Fruit fly (Drosophila melanogaster) whole organism, embryonic: ENCODE data around the gene CG31344.

ENCODE experiments used
- Adf1 ChIP-seq: fragments of 200-800 bp; sonication (Bioruptor generic); IDR thresholded peaks from 2 replicates; pipeline ENCODE4 v1.3.6; 2022; ENCODE audit warnings: missing biosample characterization, missing genetic modification characterization
- B-H2 ChIP-seq: fragments of 200-800 bp; sonication (Bioruptor generic); optimal IDR thresholded peaks from 2 replicates; lab custom pipeline; 2018; ENCODE audit warnings: missing biosample characterization, mild to moderate bottlenecking, missing genetic modification characterization
- CG10147 ChIP-seq: fragments of 200-800 bp; sonication (Bioruptor generic); optimal IDR thresholded peaks from 2 replicates; lab custom pipeline; 2019; ENCODE audit warnings: missing biosample characterization, mild to moderate bottlenecking, missing genetic modification characterization, moderate library complexity
- CG11723 ChIP-seq: fragments of 200-800 bp; sonication (Bioruptor generic); optimal IDR thresholded peaks from 2 replicates; lab custom pipeline; 2017; ENCODE audit warnings: missing biosample characterization, mild to moderate bottlenecking, missing genetic modification characterization
- CG12071 ChIP-seq: fragments of 200-800 bp; sonication (Bioruptor generic); optimal IDR thresholded peaks from 3 replicates; lab custom pipeline; 2018; ENCODE audit warnings: missing biosample characterization, mild to moderate bottlenecking, missing genetic modification characterization
- CG12769 ChIP-seq: fragments of 200-800 bp; sonication (Bioruptor generic); optimal IDR thresholded peaks from 2 replicates; lab custom pipeline; 2019; ENCODE audit warnings: missing biosample characterization, mild to moderate bottlenecking, missing genetic modification characterization, moderate library complexity
- CG13123 ChIP-seq: fragments of 200-800 bp; sonication (Bioruptor generic); optimal IDR thresholded peaks from 2 replicates; lab custom pipeline; 2016; ENCODE audit warnings: missing biosample characterization, missing genetic modification characterization
- CG13624 ChIP-seq: fragments of 200-800 bp; sonication (Bioruptor generic); optimal IDR thresholded peaks from 2 replicates; lab custom pipeline; 2016; ENCODE audit warnings: missing biosample characterization, missing genetic modification characterization
- CG14014 ChIP-seq: fragments of 200-800 bp; sonication (Bioruptor generic); IDR thresholded peaks from 2 replicates; pipeline ENCODE4 v1.3.6; 2022; ENCODE audit warnings: missing biosample characterization, missing genetic modification characterization
- CG1529 ChIP-seq: fragments of 200-800 bp; sonication (Bioruptor generic); optimal IDR thresholded peaks from 3 replicates; lab custom pipeline; 2018; ENCODE audit warnings: missing biosample characterization, missing genetic modification characterization
- CG17912 ChIP-seq: fragments of 200-800 bp; sonication (Bioruptor generic); optimal IDR thresholded peaks from 2 replicates; lab custom pipeline; 2018; ENCODE audit warnings: missing biosample characterization, mild to moderate bottlenecking, missing genetic modification characterization
- CG30020 ChIP-seq: fragments of 200-800 bp; optimal IDR thresholded peaks from 2 replicates; lab custom pipeline; 2019; ENCODE audit warnings: missing biosample characterization, mild to moderate bottlenecking, missing genetic modification characterization, moderate library complexity
- CG31365 ChIP-seq: fragments of 200-800 bp; sonication (Bioruptor generic); optimal IDR thresholded peaks from 2 replicates; lab custom pipeline; 2018; ENCODE audit warnings: missing biosample characterization, mild to moderate bottlenecking, missing genetic modification characterization
- CG4282 ChIP-seq: fragments of 200-800 bp; sonication (Bioruptor generic); optimal IDR thresholded peaks from 2 replicates; lab custom pipeline; 2016; ENCODE audit warnings: missing biosample characterization, missing genetic modification characterization
- CG5245 ChIP-seq: fragments of 200-800 bp; sonication (Bioruptor generic); optimal IDR thresholded peaks from 3 replicates; lab custom pipeline; 2016; ENCODE audit warnings: missing biosample characterization, missing genetic modification characterization
- CG5953 ChIP-seq: fragments of 200-800 bp; sonication (Bioruptor generic); IDR thresholded peaks from 2 replicates; pipeline ENCODE4 v1.3.6; 2022; ENCODE audit warnings: missing biosample characterization, missing genetic modification characterization
- CG6791 ChIP-seq: fragments of 200-800 bp; sonication (Bioruptor generic); IDR thresholded peaks from 3 replicates; pipeline ENCODE4 v1.3.6; 2022; ENCODE audit warnings: missing biosample characterization, missing genetic modification characterization; ENCODE audit not compliant: partially characterized antibody
- CG7745 ChIP-seq: fragments of 200-800 bp; sonication (Bioruptor generic); optimal IDR thresholded peaks from 2 replicates; lab custom pipeline; 2018; ENCODE audit warnings: missing biosample characterization, mild to moderate bottlenecking, missing genetic modification characterization, moderate library complexity
- CG8290 ChIP-seq, 3 experiments: fragments of 200-800 bp; sonication (Bioruptor generic); optimal IDR thresholded peaks; 2 replicates each; lab custom pipeline; 2016 to 2019; ENCODE audit warnings: missing biosample characterization in 3 of 3, missing genetic modification characterization in 3 of 3, mild to moderate bottlenecking in 2 of 3, moderate library complexity in 1 of 3
- CTCF ChIP-seq: fragments of 200-800 bp; sonication (Bioruptor generic); optimal IDR thresholded peaks from 2 replicates; lab custom pipeline; 2017; ENCODE audit warnings: missing biosample characterization, mild to moderate bottlenecking, missing genetic modification characterization, moderate library complexity
- Chrac-16 ChIP-seq: fragments of 200-800 bp; sonication (Bioruptor generic); optimal IDR thresholded peaks from 3 replicates; lab custom pipeline; 2016; ENCODE audit warnings: missing biosample characterization, missing genetic modification characterization
- Dbx ChIP-seq: fragments of 200-800 bp; sonication (Bioruptor generic); IDR thresholded peaks from 3 replicates; pipeline ENCODE4 v1.3.6; 2022; ENCODE audit warnings: missing biosample characterization, missing genetic modification characterization
- E2f2 ChIP-seq: fragments of 200-800 bp; sonication (Bioruptor generic); IDR thresholded peaks from 2 replicates; pipeline ENCODE4 v1.3.6; 2022; ENCODE audit warnings: missing biosample characterization, missing genetic modification characterization
- HLH54F ChIP-seq: fragments of 200-800 bp; sonication (Bioruptor generic); optimal IDR thresholded peaks from 3 replicates; lab custom pipeline; 2016; ENCODE audit warnings: missing biosample characterization, missing genetic modification characterization
- Hand ChIP-seq: fragments of 200-800 bp; sonication (Bioruptor generic); optimal IDR thresholded peaks from 2 replicates; lab custom pipeline; 2017; ENCODE audit warnings: mild to moderate bottlenecking, missing biosample characterization, missing genetic modification reagents, missing genetic modification characterization
- Hr3 ChIP-seq: fragments of 200-800 bp; sonication (Bioruptor generic); optimal IDR thresholded peaks from 3 replicates; lab custom pipeline; 2016; ENCODE audit warnings: missing biosample characterization, missing genetic modification characterization
- Lim3 ChIP-seq: fragments of 200-800 bp; sonication (Bioruptor generic); IDR thresholded peaks from 2 replicates; pipeline ENCODE4 v1.3.6; 2022; ENCODE audit warnings: missing biosample characterization, missing genetic modification characterization
- Mes4 ChIP-seq: fragments of 200-800 bp; sonication (Bioruptor generic); optimal IDR thresholded peaks from 2 replicates; lab custom pipeline; 2016; ENCODE audit warnings: missing biosample characterization, missing genetic modification characterization
- Nf-YA ChIP-seq: fragments of 200-800 bp; sonication (Bioruptor generic); IDR thresholded peaks from 2 replicates; pipeline ENCODE4 v1.3.6; 2022; ENCODE audit warnings: missing biosample characterization, missing genetic modification characterization
- Sox100B ChIP-seq: fragments of 200-800 bp; sonication (Bioruptor generic); optimal IDR thresholded peaks from 3 replicates; lab custom pipeline; 2018; ENCODE audit warnings: missing biosample characterization, mild to moderate bottlenecking, missing genetic modification characterization
- Tbp ChIP-seq: fragments of >200 bp; optimal IDR thresholded peaks from 2 replicates; lab custom pipeline; 2018; ENCODE audit warnings: missing biosample characterization, missing genetic modification characterization
- ab ChIP-seq: fragments of 200-800 bp; sonication (Bioruptor generic); optimal IDR thresholded peaks from 2 replicates; lab custom pipeline; 2016; ENCODE audit warnings: missing biosample characterization, missing genetic modification characterization
- bab2 ChIP-seq: fragments of 200-800 bp; sonication (Bioruptor generic); optimal IDR thresholded peaks from 2 replicates; lab custom pipeline; 2016; ENCODE audit warnings: missing biosample characterization, missing genetic modification characterization
- bsh ChIP-seq, 2 experiments: fragments of 200-800 bp; sonication (Bioruptor generic); optimal IDR thresholded peaks; 2 replicates each; lab custom pipeline; 2017 to 2018; ENCODE audit warnings: mild to moderate bottlenecking in 2 of 2, missing biosample characterization in 2 of 2, missing genetic modification characterization in 2 of 2, moderate library complexity in 1 of 2
- crol ChIP-seq: fragments of 200-800 bp; sonication (Bioruptor generic); IDR thresholded peaks from 2 replicates; pipeline ENCODE4 v1.3.6; 2022; ENCODE audit warnings: missing biosample characterization, missing genetic modification characterization
- danr ChIP-seq: fragments of 200-800 bp; sonication (Bioruptor generic); IDR thresholded peaks from 2 replicates; pipeline ENCODE4 v1.3.6; 2022; ENCODE audit warnings: missing biosample characterization, missing genetic modification characterization
- dm ChIP-seq: fragments of 200-800 bp; sonication (Bioruptor generic); optimal IDR thresholded peaks from 3 replicates; lab custom pipeline; 2016; ENCODE audit warnings: missing biosample characterization, missing genetic modification characterization
- esg ChIP-seq: fragments of 200-800 bp; sonication (Bioruptor generic); conservative IDR thresholded peaks from 2 replicates; pipeline ENCODE4 v1.3.6; 2022; ENCODE audit warnings: missing biosample characterization, missing genetic modification characterization
- eve ChIP-seq, 2 experiments: fragments of >200 bp; optimal IDR thresholded peaks; 2 replicates each; lab custom pipeline; 2017; ENCODE audit warnings: missing biosample characterization in 2 of 2, missing genetic modification characterization in 2 of 2
- fd102C ChIP-seq: fragments of 200-800 bp; sonication (Bioruptor generic); optimal IDR thresholded peaks from 2 replicates; lab custom pipeline; 2018; ENCODE audit warnings: missing biosample characterization, mild to moderate bottlenecking, missing genetic modification characterization, moderate library complexity
- jumu ChIP-seq: fragments of 200-800 bp; sonication (Bioruptor generic); optimal IDR thresholded peaks from 3 replicates; lab custom pipeline; 2016; ENCODE audit warnings: missing biosample characterization, missing genetic modification characterization
- lbe ChIP-seq: fragments of 200-800 bp; sonication (Bioruptor generic); optimal IDR thresholded peaks from 2 replicates; lab custom pipeline; 2016; ENCODE audit warnings: missing biosample characterization, mild to moderate bottlenecking, missing genetic modification characterization
- nmo ChIP-seq: fragments of 200-800 bp; sonication (Bioruptor generic); optimal IDR thresholded peaks from 2 replicates; lab custom pipeline; 2018; ENCODE audit warnings: missing biosample characterization, mild to moderate bottlenecking, missing genetic modification characterization, moderate library complexity
- oc ChIP-seq: fragments of 200-800 bp; sonication (Bioruptor generic); optimal IDR thresholded peaks from 2 replicates; lab custom pipeline; 2018; ENCODE audit warnings: missing biosample characterization, mild to moderate bottlenecking, missing genetic modification characterization, moderate library complexity
- pfk ChIP-seq: fragments of 200-800 bp; sonication (Bioruptor generic); optimal IDR thresholded peaks from 2 replicates; lab custom pipeline; 2018; ENCODE audit warnings: missing biosample characterization, mild to moderate bottlenecking, missing genetic modification characterization, moderate library complexity
- pnt ChIP-seq: fragments of 200-800 bp; sonication (Bioruptor generic); optimal IDR thresholded peaks from 3 replicates; lab custom pipeline; 2016; ENCODE audit warnings: missing biosample characterization, missing genetic modification characterization
- pum ChIP-seq: fragments of 200-800 bp; sonication (Bioruptor generic); optimal IDR thresholded peaks from 2 replicates; lab custom pipeline; 2016; ENCODE audit warnings: missing biosample characterization, missing genetic modification characterization
- sens ChIP-seq: fragments of 200-800 bp; sonication (Bioruptor generic); peaks from one replicate; lab custom pipeline; 2016; ENCODE audit warnings: missing biosample characterization, missing genetic modification characterization
- sens-2 ChIP-seq: fragments of 200-800 bp; sonication (Bioruptor generic); IDR thresholded peaks from 2 replicates; pipeline ENCODE4 v1.3.6; 2022; ENCODE audit warnings: missing biosample characterization, missing genetic modification characterization
- slou ChIP-seq: fragments of 200-800 bp; sonication (Bioruptor generic); optimal IDR thresholded peaks from 3 replicates; lab custom pipeline; 2016; ENCODE audit warnings: missing biosample characterization, missing genetic modification characterization
- vfl ChIP-seq: fragments of 200-800 bp; sonication (Bioruptor generic); optimal IDR thresholded peaks from 2 replicates; lab custom pipeline; 2016; ENCODE audit warnings: missing biosample characterization, missing genetic modification characterization
- wor ChIP-seq: fragments of 200-800 bp; sonication (Bioruptor generic); IDR thresholded peaks from 2 replicates; pipeline ENCODE4 v1.3.6; 2022; ENCODE audit warnings: missing biosample characterization, missing genetic modification characterization
- yki ChIP-seq: fragments of >200 bp; optimal IDR thresholded peaks from 3 replicates; lab custom pipeline; 2018

The CG31344 gene

DNA sequence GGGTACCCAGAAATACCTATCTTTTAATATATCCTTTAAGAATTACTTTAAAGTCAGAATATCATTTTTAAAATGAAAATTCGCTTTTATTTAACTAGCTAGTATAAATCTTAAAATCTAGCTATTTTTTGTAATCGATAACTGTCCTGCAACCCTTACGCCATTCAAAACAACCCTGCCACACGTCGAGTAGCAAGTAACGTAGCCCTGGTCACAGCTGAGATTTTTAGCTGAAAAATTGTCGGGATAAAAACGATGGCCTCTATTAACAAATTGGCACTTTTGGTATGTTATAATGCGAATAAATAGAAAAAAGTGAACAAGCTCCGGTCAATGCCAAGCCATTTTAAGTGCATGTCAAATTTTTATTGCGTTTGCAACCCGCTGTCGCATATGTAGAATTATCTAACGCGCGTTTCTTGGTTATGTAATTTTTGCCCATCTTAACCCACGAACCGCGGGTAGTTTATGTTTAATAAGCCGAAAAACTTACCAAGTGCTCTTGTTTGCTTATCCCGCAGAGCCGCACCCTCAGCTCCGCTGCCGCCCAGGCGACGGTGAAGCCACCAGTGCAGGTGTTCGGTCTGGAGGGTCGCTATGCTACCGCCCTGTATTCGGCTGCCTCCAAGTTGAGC, 40.4 kb upstream of the CG31344 start, which contains the start of gene ATPsynO (continued):
- peak; percentile 57 for TF ChIP-seq B-H2 (GFP tag; lab: Kevin White, UChicago)
- TF ChIP-seq pum (GFP tag; lab: Kevin White, UChicago), result no peak
- TF ChIP-seq CG31365 (tag; lab: Kevin White, UChicago), result no peak
- no peak for TF ChIP-seq oc (tag; lab: Kevin White, UChicago)
- no peak for TF ChIP-seq CG1529 (GFP tag; lab: Kevin White, UChicago)
- TF ChIP-seq CG17912 (GFP tag; lab: Kevin White, UChicago), result peak; percentile 72
- peak; percentile 8 for TF ChIP-seq vfl (GFP tag; lab: Kevin White, UChicago)
- no peak for TF ChIP-seq esg
- TF ChIP-seq Sox100B (GFP tag; lab: Kevin White, UChicago), result no peak
- TF ChIP-seq CG12071 (GFP tag; lab: Kevin White, UChicago), result no peak
- no peak for TF ChIP-seq Nf-YA (GFP tag; lab: Robert Waterston, UW)
- TF ChIP-seq jumu (GFP tag; lab: Kevin White, UChicago), result no peak
- no peak for TF ChIP-seq Hr3
- peak; percentile 60 for TF ChIP-seq CG30020
- no peak for TF ChIP-seq bsh (GFP tag; optimal IDR thresholded peaks at IDR 0.05; lab: Kevin White, UChicago)
- no peak for TF ChIP-seq Tbp (GFP tag; lab: Kevin White, UChicago)
- TF ChIP-seq CG13123 (GFP tag; lab: Kevin White, UChicago), result no peak
- TF ChIP-seq dm, result peak; percentile 57
- no peak for TF ChIP-seq slou
- no peak for TF ChIP-seq CG4282
- TF ChIP-seq Mes4 (GFP tag; lab: Kevin White, UChicago), result no peak
- TF ChIP-seq CTCF (GFP tag; lab: Kevin White, UChicago), result no peak
- no peak for TF ChIP-seq Dbx
- TF ChIP-seq danr (GFP tag; lab: Robert Waterston, UW), result no peak
- no peak for TF ChIP-seq HLH54F
- TF ChIP-seq wor, result no peak
- no peak for TF ChIP-seq CG14014 (GFP tag; lab: Robert Waterston, UW)
- TF ChIP-seq CG12769, result no peak
- TF ChIP-seq nmo, result peak; percentile 63
- no peak for TF ChIP-seq CG6791 (GFP tag; lab: Robert Waterston, UW)
- TF ChIP-seq CG7745 (tag; lab: Kevin White, UChicago), result no peak
- TF ChIP-seq Hand (GFP tag; lab: Kevin White, UChicago), result no peak
- peak; percentile 71 for TF ChIP-seq sens-2 (GFP tag; lab: Robert Waterston, UW)
- no peak for TF ChIP-seq CG5245 (GFP tag; lab: Kevin White, UChicago)
- TF ChIP-seq CG5953 (GFP tag; lab: Robert Waterston, UW), result no peak
- TF ChIP-seq ab, result no peak
- peak; percentile 28 for TF ChIP-seq CG13624 (GFP tag; lab: Kevin White, UChicago)
- no peak for TF ChIP-seq pnt (GFP tag; lab: Kevin White, UChicago)
- peak; percentile 41; the same call in 1 of the 2 replicates for TF ChIP-seq E2f2 (GFP tag; lab: Robert Waterston, UW)
- TF ChIP-seq Adf1, result no peak
- no peak for TF ChIP-seq Chrac-16
- no peak for TF ChIP-seq pfk (GFP tag; lab: Kevin White, UChicago)
- TF ChIP-seq yki, result no peak
- no peak for TF ChIP-seq Lim3 (GFP tag; lab: Robert Waterston, UW)
- TF ChIP-seq CG8290 (GFP tag; optimal IDR thresholded peaks at IDR 0.05; lab: Kevin White, UChicago), result no peak
- no peak for TF ChIP-seq CG8290 (tag; optimal IDR thresholded peaks at IDR 0.05; lab: Kevin White, UChicago)
- TF ChIP-seq bab2 (GFP tag; lab: Kevin White, UChicago), result no peak
- no peak for TF ChIP-seq eve (GFP tag; optimal IDR thresholded peaks at IDR 0.05; lab: Kevin White, UChicago)
- TF ChIP-seq lbe (GFP tag; lab: Kevin White, UChicago), result peak; percentile 0
- no peak for TF ChIP-seq CG11723
- no peak for TF ChIP-seq fd102C (GFP tag; lab: Kevin White, UChicago)
- no peak for TF ChIP-seq crol (GFP tag; lab: Robert Waterston, UW)
- no peak for TF ChIP-seq CG10147 (GFP tag; lab: Kevin White, UChicago)
- TF ChIP-seq sens (GFP tag; lab: Kevin White, UChicago), result peak; percentile 98
